Worm (Caenorhabditis elegans): ENCODE measurements around the gene C56E10.3.

The C56E10.3 gene

DNA sequence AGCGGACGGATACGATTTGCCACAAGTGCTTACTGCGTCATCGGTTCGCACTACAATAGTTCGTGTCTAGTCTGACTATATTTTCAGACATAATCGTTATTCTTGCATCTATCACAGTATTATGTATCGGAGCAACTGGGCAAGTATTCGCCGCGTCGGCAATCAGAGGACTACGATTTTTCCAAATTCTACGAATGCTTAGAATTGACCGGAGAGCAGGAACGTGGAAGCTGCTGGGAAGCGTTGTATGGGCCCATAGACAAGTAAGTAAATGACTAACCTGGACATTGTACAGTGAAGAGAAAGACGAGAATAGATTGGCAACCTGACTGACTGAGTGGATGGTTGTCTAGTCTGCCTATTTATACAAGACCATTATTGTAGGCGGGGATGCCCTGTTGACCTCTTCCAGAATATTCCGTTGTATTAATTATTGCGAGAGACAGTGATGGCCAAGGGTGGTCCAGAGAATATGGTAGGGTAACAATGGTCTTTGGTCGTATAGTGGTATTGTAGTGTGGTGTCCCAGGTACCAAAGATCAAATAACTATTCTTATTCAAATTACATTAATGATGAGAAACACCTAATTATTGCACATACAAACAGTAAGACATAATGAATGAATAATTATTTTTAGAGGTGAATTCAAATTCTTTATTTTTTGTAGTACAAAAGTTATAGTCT is 22.8 kb upstream of the C56E10.3 start, which contains the start of gene clec-266:
Gene clec-266, minus strand, starts transcription at position 364 of the 685 bp plus-strand sequence.
- TF ChIP-seq ces-1 (GFP tag; optimal IDR thresholded peaks at IDR 0.05) (no peak), sptf-1 (tag; optimal IDR thresholded peaks at IDR 0.05) (no peak), sem-2 (GFP tag; optimal IDR thresholded peaks at IDR 0.05) (no peak), M03D4.4 (tag; optimal IDR thresholded peaks at IDR 0.05) (no peak), mab-5 (tag; optimal IDR thresholded peaks at IDR 0.05) (no peak), unc-39 (tag; optimal IDR thresholded peaks at IDR 0.05) (peak; percentile 63), nhr-12 (tag; optimal IDR thresholded peaks at IDR 0.05) (peak; percentile 44), elt-3 (tag; optimal IDR thresholded peaks at IDR 0.05) (no peak), ceh-39 (tag; optimal IDR thresholded peaks at IDR 0.05) (peak; percentile 36), bed-3 (GFP tag; optimal IDR thresholded peaks at IDR 0.05) (no peak), ceh-43 (GFP tag; optimal IDR thresholded peaks at IDR 0.05) (peak; percentile 18), drap-1 (GFP tag; optimal IDR thresholded peaks at IDR 0.05) (no peak), snpc-4 (tag; optimal IDR thresholded peaks at IDR 0.05) (no peak), hlh-1 (tag; optimal IDR thresholded peaks at IDR 0.05) (no peak), ztf-11 (tag; optimal IDR thresholded peaks at IDR 0.05) (no peak), nhr-2 (tag; optimal IDR thresholded peaks at IDR 0.05) (peak; percentile 57), lin-13 (tag; optimal IDR thresholded peaks at IDR 0.05) (no peak), blmp-1 (tag; optimal IDR thresholded peaks at IDR 0.05) (no peak), ceh-83 (GFP tag; optimal IDR thresholded peaks at IDR 0.05) (no peak), pha-4 (tag; optimal IDR thresholded peaks at IDR 0.05) (no peak), elt-1 (tag; optimal IDR thresholded peaks at IDR 0.05; ENCODE audit: borderline replicate concordance, insufficient read depth) (no peak), zip-8 (tag; optimal IDR thresholded peaks at IDR 0.05) (no peak), nhr-76 (tag; optimal IDR thresholded peaks at IDR 0.05) (no peak), nhr-237 (tag; optimal IDR thresholded peaks at IDR 0.05) (no peak), flh-1 (GFP tag; optimal IDR thresholded peaks at IDR 0.05) (no peak), unc-120 (tag; optimal IDR thresholded peaks at IDR 0.05; ENCODE audit: poor library complexity, severe bottlenecking) (no peak), tbx-8 (GFP tag; optimal IDR thresholded peaks at IDR 0.05) (no peak), unc-62 (GFP tag; optimal IDR thresholded peaks at IDR 0.05) (no peak), mls-2 (tag; optimal IDR thresholded peaks at IDR 0.05) (no peak), lin-32 (GFP tag; optimal IDR thresholded peaks at IDR 0.05) (no peak), nhr-28 (tag; optimal IDR thresholded peaks at IDR 0.05) (no peak), lsy-2 (tag; optimal IDR thresholded peaks at IDR 0.05) (no peak), ham-2 (GFP tag; optimal IDR thresholded peaks at IDR 0.05) (no peak), cnd-1 (tag; optimal IDR thresholded peaks at IDR 0.05) (no peak), mep-1 (tag; optimal IDR thresholded peaks at IDR 0.05) (no peak)

DNA sequence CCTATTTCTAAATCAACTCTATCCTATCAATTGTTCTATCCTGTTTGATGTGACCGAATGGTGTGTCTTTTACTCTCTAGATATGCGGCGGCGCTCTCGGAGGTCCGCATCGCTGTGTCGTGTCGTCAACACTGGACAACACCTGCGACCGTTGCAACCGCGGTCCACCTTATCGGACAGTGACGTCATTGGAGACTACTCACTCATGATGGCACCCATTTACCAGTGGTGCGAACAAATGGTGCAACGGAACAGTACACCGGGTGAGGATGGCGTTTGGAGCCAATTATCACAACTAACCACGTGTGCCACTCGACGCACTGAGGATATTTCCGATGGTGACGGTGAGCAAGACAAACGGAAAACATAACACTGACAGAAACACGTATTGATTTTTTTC is 20.2 kb upstream of the C56E10.3 start:
- TF ChIP-seq mab-5 (tag; optimal IDR thresholded peaks at IDR 0.05) (no peak), elt-1 (tag; optimal IDR thresholded peaks at IDR 0.05; ENCODE audit: borderline replicate concordance, insufficient read depth) (no peak), ceh-83 (GFP tag; optimal IDR thresholded peaks at IDR 0.05) (no peak), blmp-1 (tag; optimal IDR thresholded peaks at IDR 0.05) (no peak), lin-32 (GFP tag; optimal IDR thresholded peaks at IDR 0.05) (peak; percentile 34), zip-8 (tag; optimal IDR thresholded peaks at IDR 0.05) (no peak), ceh-39 (tag; optimal IDR thresholded peaks at IDR 0.05) (peak; percentile 16), nhr-12 (tag; optimal IDR thresholded peaks at IDR 0.05) (peak; percentile 4), drap-1 (GFP tag; optimal IDR thresholded peaks at IDR 0.05) (peak; percentile 32), snpc-4 (tag; optimal IDR thresholded peaks at IDR 0.05) (no peak), unc-62 (GFP tag; optimal IDR thresholded peaks at IDR 0.05) (no peak), nhr-2 (tag; optimal IDR thresholded peaks at IDR 0.05) (peak; percentile 77), flh-1 (GFP tag; optimal IDR thresholded peaks at IDR 0.05) (no peak)

DNA sequence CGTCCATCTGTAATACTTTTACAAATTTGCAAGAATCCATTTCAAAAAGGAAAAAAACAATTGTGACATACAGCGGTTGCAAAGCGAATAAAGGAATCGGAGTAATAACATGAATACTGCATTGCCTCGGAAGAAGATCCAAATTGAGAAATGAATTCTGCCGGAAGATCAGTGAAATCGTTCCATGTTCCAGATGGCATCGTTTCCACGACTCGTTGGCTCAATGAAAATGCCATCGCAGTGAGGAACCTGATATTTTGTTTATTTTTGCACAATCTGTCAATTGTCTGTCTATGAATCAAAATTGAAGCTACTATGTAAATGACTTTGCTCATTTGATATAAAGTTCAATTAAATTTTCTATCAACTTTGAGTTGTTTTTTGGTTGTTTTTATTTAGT is 14.8 kb upstream of the C56E10.3 start:
- TF ChIP-seq mls-2 (tag; optimal IDR thresholded peaks at IDR 0.05) (no peak), blmp-1 (tag; optimal IDR thresholded peaks at IDR 0.05) (no peak), drap-1 (GFP tag; optimal IDR thresholded peaks at IDR 0.05) (no peak), lin-32 (GFP tag; optimal IDR thresholded peaks at IDR 0.05) (no peak), nhr-76 (tag; optimal IDR thresholded peaks at IDR 0.05) (no peak), M03D4.4 (tag; optimal IDR thresholded peaks at IDR 0.05) (no peak), tbx-8 (GFP tag; optimal IDR thresholded peaks at IDR 0.05) (no peak), unc-39 (tag; optimal IDR thresholded peaks at IDR 0.05) (no peak)

All from whole organism, mixed stage, embryonic.